Fruit fly (Drosophila melanogaster): ENCODE results near the gene PDZ-GEF.

The PDZ-GEF gene

DNA sequence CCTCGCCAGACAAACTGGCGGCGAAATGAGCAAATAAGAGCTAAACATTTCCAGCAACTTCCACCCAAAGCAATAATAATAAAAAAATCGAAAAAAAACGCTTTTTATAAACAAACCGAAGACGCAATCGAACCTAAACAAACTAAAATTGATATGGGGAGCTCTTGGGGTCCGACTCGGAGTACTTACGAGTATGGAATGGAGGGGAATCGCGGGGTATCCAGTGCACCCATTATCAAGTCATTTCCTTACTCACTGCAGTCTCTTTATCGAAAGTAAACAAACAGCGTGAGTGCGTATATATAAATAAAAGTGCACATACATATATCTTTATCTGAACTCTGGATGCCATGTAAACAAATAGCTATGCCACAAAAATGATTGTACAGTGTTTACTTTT lies 32.0 kb upstream of the PDZ-GEF start (continued):
- TF ChIP-seq cg (GFP tag; optimal IDR thresholded peaks at IDR 0.05) (no peak), ATbp (GFP tag; optimal IDR thresholded peaks at IDR 0.05) (peak; percentile 24), gcm (GFP tag; optimal IDR thresholded peaks at IDR 0.05) (peak; percentile 10), CG2202 (tag; optimal IDR thresholded peaks at IDR 0.05) (peak; percentile 30), ac (GFP tag; optimal IDR thresholded peaks at IDR 0.05) (peak; percentile 33), E2f1 (GFP tag; IDR thresholded peaks at IDR 0.05) (no peak), Optix (GFP tag; IDR thresholded peaks at IDR 0.05) (no peak), Awh (GFP tag; IDR thresholded peaks at IDR 0.05) (0 out of 2 replicates have a peak, but pooled peaks have one; percentile 1), zf30C (GFP tag; optimal IDR thresholded peaks at IDR 0.05) (no peak), Atf-2 (GFP tag; optimal IDR thresholded peaks at IDR 0.05) (no peak), Hmx (GFP tag; optimal IDR thresholded peaks at IDR 0.05) (no peak), CG10431 (GFP tag; optimal IDR thresholded peaks at IDR 0.05) (peak; percentile 59), CG4328 (GFP tag; optimal IDR thresholded peaks at IDR 0.05) (peak; percentile 54), HHEX (GFP tag; optimal IDR thresholded peaks at IDR 0.05) (peak; percentile 11), CG15601 (tag; optimal IDR thresholded peaks at IDR 0.05) (peak; percentile 63), crol (GFP tag; IDR thresholded peaks at IDR 0.05) (peak; percentile 91), salm (tag; optimal IDR thresholded peaks at IDR 0.05) (peak; percentile 1), CG10543 (GFP tag; optimal IDR thresholded peaks at IDR 0.05) (peak; percentile 34), slou (GFP tag; optimal IDR thresholded peaks at IDR 0.05) (no peak), BtbVII (GFP tag; optimal IDR thresholded peaks at IDR 0.05) (peak; percentile 1), H15 (GFP tag; IDR thresholded peaks at IDR 0.05) (no peak), da (GFP tag; optimal IDR thresholded peaks at IDR 0.05) (no peak), exex (tag; optimal IDR thresholded peaks at IDR 0.05) (peak; percentile 39), ssp (GFP tag; IDR thresholded peaks at IDR 0.05) (no peak), sug (tag; optimal IDR thresholded peaks at IDR 0.05) (peak; percentile 68), tgo (GFP tag; IDR thresholded peaks at IDR 0.05) (no peak), CG10267 (tag; optimal IDR thresholded peaks at IDR 0.05) (no peak), CG32772 (GFP tag; IDR thresholded peaks at IDR 0.05) (peak; percentile 23; the same call in 1 of the 2 replicates), Sox100B (GFP tag; optimal IDR thresholded peaks at IDR 0.05) (peak; percentile 23), CG2199 (GFP tag; IDR thresholded peaks at IDR 0.05) (peak; percentile 56; the same call in 2 of the 3 replicates), CG5245 (GFP tag; optimal IDR thresholded peaks at IDR 0.05) (no peak), CG9727 (GFP tag; optimal IDR thresholded peaks at IDR 0.05) (peak; percentile 37), MTF-1 (GFP tag; optimal IDR thresholded peaks at IDR 0.05; ENCODE audit: borderline replicate concordance) (peak; percentile 34), pan (optimal IDR thresholded peaks at IDR 0.05) (no peak), pan (GFP tag; optimal IDR thresholded peaks at IDR 0.05 in 1 of 2, IDR thresholded peaks at IDR 0.05 in 1 of 2) (no peak), GATAe (GFP tag; conservative IDR thresholded peaks at IDR 0.05) (0 out of 2 replicates have a peak, but pooled peaks have one; percentile 25), Blimp-1 (GFP tag; optimal IDR thresholded peaks at IDR 0.05) (peak; percentile 34), Lpt (GFP tag; optimal IDR thresholded peaks at IDR 0.05) (no peak), CG17361 (GFP tag; IDR thresholded peaks at IDR 0.05) (0 out of 3 replicates have a peak, but pooled peaks have one; percentile 21), trem (tag; optimal IDR thresholded peaks at IDR 0.05) (no peak), Bgb (GFP tag; IDR thresholded peaks at IDR 0.05; ENCODE audit: partially characterized antibody) (no peak), pros (GFP tag; optimal IDR thresholded peaks at IDR 0.05) (peak; percentile 34), E2f2 (GFP tag; IDR thresholded peaks at IDR 0.05) (no peak), lola (GFP tag; optimal IDR thresholded peaks at IDR 0.05) (peak in 1 of 3 experiments; percentile 46), CG8359 (GFP tag; optimal IDR thresholded peaks at IDR 0.05; ENCODE audit: borderline replicate concordance) (peak; percentile 53), z (GFP tag; IDR thresholded peaks at IDR 0.05) (0 out of 3 replicates have a peak, but pooled peaks have one; percentile 14), D19A (tag; optimal IDR thresholded peaks at IDR 0.05) (peak; percentile 11), Atf3 (GFP tag; optimal IDR thresholded peaks at IDR 0.05) (no peak), CG12942 (GFP tag; optimal IDR thresholded peaks at IDR 0.05) (no peak), NfI (GFP tag; optimal IDR thresholded peaks at IDR 0.05) (no peak)

All from whole organism, embryonic.